Fruit fly (Drosophila melanogaster): Measurements from ENCODE around the gene CG4278.

CG4278 gene

dm6 chr2L:16290984-16291383 lies 35.9 kb upstream of the CG4278 start, which contains the start of gene CG17329:
CG17329 (plus strand) TSS chr2L:16291284.
- no peak for TF ChIP-seq Met (GFP tag; optimal IDR thresholded peaks at IDR 0.05)
- TF ChIP-seq CG3032 (tag; optimal IDR thresholded peaks at IDR 0.05), result no peak
- no peak for TF ChIP-seq Blimp-1 (GFP tag; optimal IDR thresholded peaks at IDR 0.05)
- no peak for TF ChIP-seq Sox14 (GFP tag; optimal IDR thresholded peaks at IDR 0.05)
- no peak for TF ChIP-seq CG16779 (tag; optimal IDR thresholded peaks at IDR 0.05)
- TF ChIP-seq Hr39 (GFP tag; optimal IDR thresholded peaks at IDR 0.05), result no peak
- no peak for TF ChIP-seq Eip75B (GFP tag; optimal IDR thresholded peaks at IDR 0.05)
- TF ChIP-seq Ets21C (GFP tag; optimal IDR thresholded peaks at IDR 0.05), result no peak
- no peak for TF ChIP-seq topi (GFP tag; optimal IDR thresholded peaks at IDR 0.05)
- no peak for TF ChIP-seq CG11294 (GFP tag; IDR thresholded peaks at IDR 0.05)
- TF ChIP-seq pdm3 (GFP tag; optimal IDR thresholded peaks at IDR 0.05), result no peak
- no peak for TF ChIP-seq CG8632 (GFP tag; optimal IDR thresholded peaks at IDR 0.05)
- TF ChIP-seq net (GFP tag; optimal IDR thresholded peaks at IDR 0.05), result no peak
- TF ChIP-seq CG11902 (GFP tag; optimal IDR thresholded peaks at IDR 0.05), result no peak
- no peak for TF ChIP-seq CG8119 (GFP tag; IDR thresholded peaks at IDR 0.05)
- no peak for TF ChIP-seq CG6808 (GFP tag; optimal IDR thresholded peaks at IDR 0.05)
- TF ChIP-seq CG8319 (GFP tag; optimal IDR thresholded peaks at IDR 0.05), result no peak
- no peak for TF ChIP-seq esn (GFP tag; optimal IDR thresholded peaks at IDR 0.05)

- TF ChIP-seq Lpt (GFP tag; optimal IDR thresholded peaks at IDR 0.05) (peak; percentile 31), eg (GFP tag; IDR thresholded peaks at IDR 0.05) (0 out of 3 replicates have a peak, but pooled peaks have one; percentile 24), Smox (GFP tag; optimal IDR thresholded peaks at IDR 0.05) (no peak), Hr38 (GFP tag; optimal IDR thresholded peaks at IDR 0.05) (no peak), CG8119 (GFP tag; IDR thresholded peaks at IDR 0.05) (peak; percentile 35; the same call in 1 of the 3 replicates), CG15336 (GFP tag; IDR thresholded peaks at IDR 0.05) (peak; percentile 47; the same call in 1 of the 2 replicates), Blimp-1 (GFP tag; optimal IDR thresholded peaks at IDR 0.05) (peak; percentile 90), CG6276 (GFP tag; optimal IDR thresholded peaks at IDR 0.05) (peak; percentile 27)
Observed at dm6 chr2L:16292975-16293501, 33.8 kb upstream of the CG4278 start, which contains the start of gene CG13258. CG13258 (minus strand) TSS chr2L:16293025.

dm6 chr2L:16293703-16294233 lies 33.1 kb upstream of the CG4278 start, which contains the start of gene Cyp303a1:
Cyp303a1 (plus strand) TSS chr2L:16294183.
- TF ChIP-seq CG6163 (GFP tag; IDR thresholded peaks at IDR 0.05) (no peak), fd59A (GFP tag; optimal IDR thresholded peaks at IDR 0.05) (no peak), CG4318 (GFP tag; optimal IDR thresholded peaks at IDR 0.05) (no peak), Hr4 (GFP tag; optimal IDR thresholded peaks at IDR 0.05) (no peak), Ets96B (tag; optimal IDR thresholded peaks at IDR 0.05) (no peak), Sox15 (GFP tag; optimal IDR thresholded peaks at IDR 0.05) (no peak), Ets21C (GFP tag; optimal IDR thresholded peaks at IDR 0.05) (no peak), Eip78C (GFP tag) (no peak), CG11294 (GFP tag; IDR thresholded peaks at IDR 0.05) (no peak), dac (GFP tag; optimal IDR thresholded peaks at IDR 0.05) (no peak), Met (GFP tag; optimal IDR thresholded peaks at IDR 0.05) (no peak), spab (GFP tag; optimal IDR thresholded peaks at IDR 0.05) (no peak), fd85E (GFP tag; optimal IDR thresholded peaks at IDR 0.05) (no peak), achi (GFP tag; optimal IDR thresholded peaks at IDR 0.05) (no peak), CG8119 (GFP tag; IDR thresholded peaks at IDR 0.05) (no peak), OdsH (GFP tag; optimal IDR thresholded peaks at IDR 0.05) (no peak), CG34406 (GFP tag; optimal IDR thresholded peaks at IDR 0.05) (no peak), CG10669 (GFP tag; optimal IDR thresholded peaks at IDR 0.05) (no peak), CG10631 (GFP tag; optimal IDR thresholded peaks at IDR 0.05) (no peak), CG3919 (GFP tag; optimal IDR thresholded peaks at IDR 0.05) (no peak)

Data from whole organism, prepupa.